Worm (Caenorhabditis elegans) whole organism, L1 larva: ENCODE results near the gene srw-41.
A peak's percentile ranks its signal among the peaks of the same experiment; 100 is the strongest.

Source experiments
- C04F5.9 ChIP-seq: sonication (generic microtip); optimal IDR thresholded peaks from 2 replicates; lab custom pipeline; 2016; ENCODE audit warnings: missing genetic modification characterization, missing compliant biosample characterization
- alr-1 ChIP-seq: fragments of 200-800 bp; sonication (Bioruptor generic); optimal IDR thresholded peaks from 2 replicates; lab custom pipeline; 2018; ENCODE audit warnings: borderline replicate concordance, mild to moderate bottlenecking, missing genetic modification characterization, missing compliant biosample characterization
- ama-1 ChIP-seq: fragments of 150-350 bp; optimal IDR thresholded peaks from 2 replicates; lab custom pipeline; 2014
- ceh-82 ChIP-seq, 3 experiments: fragments of 150-350 bp in 1 of 3; sonication (generic microtip) in 2 of 3; optimal IDR thresholded peaks; 2 replicates each; lab custom pipeline; 2014 to 2017; ENCODE audit warnings: missing biosample characterization in 3 of 3, missing genetic modification characterization in 3 of 3
- egl-27 ChIP-seq, 2 experiments: fragments of 150-350 bp in 1 of 2; sonication (generic microtip); optimal IDR thresholded peaks; 3 replicates each; lab custom pipeline; 2017 to 2018; ENCODE audit warnings: missing biosample characterization in 2 of 2, missing genetic modification characterization in 2 of 2, missing genetic modification reagents in 2 of 2
- elt-2 ChIP-seq: sonication (generic microtip); optimal IDR thresholded peaks from 2 replicates; lab custom pipeline; 2016; ENCODE audit warnings: missing genetic modification characterization, mild to moderate bottlenecking, inconsistent platforms, missing compliant biosample characterization, missing genetic modification reagents
- ets-5 ChIP-seq: fragments of 200-800 bp; sonication (Bioruptor generic); IDR thresholded peaks from 2 replicates; pipeline ENCODE4 v1.3.6; 2022; ENCODE audit warnings: missing genetic modification characterization, missing compliant biosample characterization
- fos-1 ChIP-seq: fragments of 150-350 bp; optimal IDR thresholded peaks from 2 replicates; lab custom pipeline; 2014; ENCODE audit warnings: missing biosample characterization, missing genetic modification characterization
- hpl-2 ChIP-seq: fragments of 150-350 bp; optimal IDR thresholded peaks from 2 replicates; lab custom pipeline; 2014; ENCODE audit warnings: missing biosample characterization, missing genetic modification reagents, missing genetic modification characterization
- isw-1 ChIP-seq: fragments of 200-800 bp; sonication (Bioruptor generic); IDR thresholded peaks from 2 replicates; pipeline ENCODE4 v1.3.6; 2022; ENCODE audit warnings: missing genetic modification characterization, missing compliant biosample characterization
- jun-1 ChIP-seq: fragments of 150-350 bp; optimal IDR thresholded peaks from 2 replicates; lab custom pipeline; 2014; ENCODE audit warnings: missing biosample characterization, missing genetic modification reagents, missing genetic modification characterization
- lin-14 ChIP-seq: fragments of 200-800 bp; sonication (Bioruptor generic); optimal IDR thresholded peaks from 2 replicates; lab custom pipeline; 2018; ENCODE audit warnings: mild to moderate bottlenecking, missing genetic modification characterization, moderate library complexity, missing compliant biosample characterization
- lin-15B ChIP-seq: fragments of 150-350 bp; sonication (generic microtip); optimal IDR thresholded peaks from 3 replicates; lab custom pipeline; 2014; ENCODE audit warnings: missing biosample characterization, missing genetic modification characterization
- lin-35 ChIP-seq, 2 experiments: fragments of 150-350 bp; optimal IDR thresholded peaks; 2 replicates each; lab custom pipeline; 2014; ENCODE audit warnings: missing biosample characterization in 2 of 2, missing genetic modification characterization in 2 of 2, missing genetic modification reagents in 2 of 2
- lir-3 ChIP-seq: sonication (generic microtip); optimal IDR thresholded peaks from 2 replicates; lab custom pipeline; 2016; ENCODE audit warnings: mild to moderate bottlenecking, missing genetic modification characterization, moderate library complexity, missing compliant biosample characterization; ENCODE audit not compliant: poor library complexity
- mep-1 ChIP-seq: fragments of 150-350 bp; optimal IDR thresholded peaks from 2 replicates; lab custom pipeline; 2014; ENCODE audit warnings: missing biosample characterization, missing genetic modification characterization
- nhr-11 ChIP-seq: fragments of 150-350 bp; optimal IDR thresholded peaks from 2 replicates; lab custom pipeline; 2014; ENCODE audit warnings: missing biosample characterization, missing genetic modification characterization
- nhr-19 ChIP-seq: fragments of 200-800 bp; sonication (Bioruptor generic); conservative IDR thresholded peaks from 2 replicates; pipeline ENCODE4 v1.3.6; 2022; ENCODE audit warnings: missing genetic modification characterization, missing compliant biosample characterization
- nhr-20 ChIP-seq: sonication (generic microtip); optimal IDR thresholded peaks from 2 replicates; lab custom pipeline; 2016; ENCODE audit warnings: mild to moderate bottlenecking, missing genetic modification characterization, missing compliant biosample characterization
- nhr-71 ChIP-seq: sonication (generic microtip); optimal IDR thresholded peaks from 2 replicates; lab custom pipeline; 2016; ENCODE audit warnings: mild to moderate bottlenecking, missing genetic modification characterization, moderate library complexity, missing compliant biosample characterization
- nhr-76 ChIP-seq: sonication (generic microtip); optimal IDR thresholded peaks from 2 replicates; lab custom pipeline; 2017; ENCODE audit warnings: missing biosample characterization, missing genetic modification characterization
- nhr-77 ChIP-seq: fragments of 150-350 bp; optimal IDR thresholded peaks from 2 replicates; lab custom pipeline; 2014; ENCODE audit warnings: missing biosample characterization, missing genetic modification characterization
- nhr-84 ChIP-seq: sonication (generic microtip); optimal IDR thresholded peaks from 2 replicates; lab custom pipeline; 2017; ENCODE audit warnings: missing biosample characterization, missing genetic modification characterization
- nhr-85 ChIP-seq: sonication (generic microtip); peaks from one replicate; lab custom pipeline; 2016; ENCODE audit warnings: missing genetic modification characterization, inconsistent platforms, missing compliant biosample characterization
- pax-3 ChIP-seq: fragments of 200-800 bp; sonication (Bioruptor generic); optimal IDR thresholded peaks from 2 replicates; lab custom pipeline; 2018; ENCODE audit warnings: mild to moderate bottlenecking, missing genetic modification characterization, moderate library complexity, missing compliant biosample characterization
- skn-1 ChIP-seq: fragments of 150-350 bp; optimal IDR thresholded peaks from 2 replicates; lab custom pipeline; 2014; ENCODE audit warnings: missing biosample characterization, missing genetic modification characterization
- snu-23 ChIP-seq: sonication (generic microtip); optimal IDR thresholded peaks from 2 replicates; lab custom pipeline; 2016; ENCODE audit warnings: missing genetic modification characterization, missing compliant biosample characterization
- sptf-1 ChIP-seq: fragments of 150-350 bp; optimal IDR thresholded peaks from 2 replicates; lab custom pipeline; 2014; ENCODE audit warnings: missing biosample characterization, missing genetic modification characterization
- sup-37 ChIP-seq: fragments of 200-800 bp; sonication (Bioruptor generic); optimal IDR thresholded peaks from 2 replicates; lab custom pipeline; 2018; ENCODE audit warnings: mild to moderate bottlenecking, missing genetic modification characterization, missing compliant biosample characterization
- swsn-7 ChIP-seq: sonication (generic microtip); optimal IDR thresholded peaks from 2 replicates; lab custom pipeline; 2016; ENCODE audit warnings: missing genetic modification characterization, missing compliant biosample characterization
- unc-30 ChIP-seq: sonication (generic microtip); optimal IDR thresholded peaks from 2 replicates; lab custom pipeline; 2017; ENCODE audit warnings: missing biosample characterization, missing genetic modification characterization
- unc-98 ChIP-seq: fragments of 200-800 bp; sonication (Bioruptor generic); IDR thresholded peaks from 2 replicates; pipeline ENCODE4 v1.3.6; 2022; ENCODE audit warnings: missing genetic modification characterization, missing compliant biosample characterization
- vab-15 ChIP-seq: sonication (generic microtip); optimal IDR thresholded peaks from 2 replicates; lab custom pipeline; 2017; ENCODE audit warnings: missing genotype, mild to moderate bottlenecking, missing genetic modification characterization, missing compliant biosample characterization
- xbp-1 ChIP-seq: sonication (generic microtip); optimal IDR thresholded peaks from 2 replicates; lab custom pipeline; 2016; ENCODE audit warnings: missing genetic modification characterization, missing compliant biosample characterization
- zag-1 ChIP-seq: fragments of 150-350 bp; optimal IDR thresholded peaks from 2 replicates; lab custom pipeline; 2014; ENCODE audit warnings: missing biosample characterization, missing genetic modification characterization
- ztf-11 ChIP-seq, 2 experiments: sonication (generic microtip); optimal IDR thresholded peaks; 2 replicates each; lab custom pipeline; 2016 to 2017; ENCODE audit warnings: missing genetic modification characterization in 2 of 2, missing biosample characterization in 1 of 2, missing compliant biosample characterization in 1 of 2
- ztf-4 ChIP-seq: fragments of 150-350 bp; optimal IDR thresholded peaks from 2 replicates; lab custom pipeline; 2014; ENCODE audit warnings: missing biosample characterization, missing genetic modification characterization

Gene srw-41

ce11 chrV:16723744-16724143 is 26.5 kb downstream of the srw-41 start, which contains the start of gene nhr-112:
TSS of gene nhr-112 (minus strand) at chrV:16723844.
- no peak for TF ChIP-seq ama-1 (lab: Kevin White, UChicago)
- TF ChIP-seq skn-1 (tag; lab: Kevin White, UChicago) = no peak
- no peak for TF ChIP-seq xbp-1 (tag; lab: Kevin White, UChicago)
- TF ChIP-seq alr-1 (tag; lab: Kevin White, UChicago) = no peak
- TF ChIP-seq isw-1 (GFP tag; lab: Robert Waterston, UW) = no peak

ce11 chrV:16724574-16724973 is 27.3 kb downstream of the srw-41 start:
- peak; percentile 25 for TF ChIP-seq nhr-20 (tag; lab: Kevin White, UChicago)
- TF ChIP-seq egl-27 (tag; optimal IDR thresholded peaks at IDR 0.05; lab: Kevin White, UChicago) = peak in 1 of 2 experiments; percentile 17
- TF ChIP-seq lin-14 (GFP tag; lab: Kevin White, UChicago) = no peak
- TF ChIP-seq skn-1 (tag; lab: Kevin White, UChicago) = peak; percentile 8

DNA sequence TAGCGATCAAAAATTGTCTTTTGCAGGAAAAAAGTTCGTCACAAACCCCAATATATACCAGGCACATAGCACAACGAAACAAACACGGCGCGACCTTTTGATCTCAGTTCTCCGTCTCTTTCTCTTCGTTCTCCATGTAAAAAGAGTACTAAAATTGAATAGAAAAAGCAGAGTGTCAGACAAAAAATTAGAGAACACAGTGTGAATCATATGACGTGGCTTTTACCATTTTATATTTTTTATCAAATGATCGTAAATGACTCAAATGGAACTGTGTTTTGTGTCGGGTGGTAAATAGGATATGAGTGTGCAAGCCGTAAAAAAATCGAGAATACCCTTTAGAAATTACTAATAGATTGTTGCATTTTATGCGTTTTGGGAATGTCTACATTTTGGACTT is 28.7 kb downstream of the srw-41 start:
- TF ChIP-seq nhr-85 (tag; lab: Kevin White, UChicago) (peak; percentile 22), snu-23 (GFP tag; lab: Kevin White, UChicago) (no peak), nhr-20 (tag; lab: Kevin White, UChicago) (peak; percentile 58), jun-1 (tag; lab: Kevin White, UChicago) (peak; percentile 23), ceh-82 (tag; optimal IDR thresholded peaks at IDR 0.05; lab: Kevin White, UChicago) (peak in 1 of 3 experiments; percentile 31), swsn-7 (tag; lab: Kevin White, UChicago) (no peak), unc-30 (tag; lab: Kevin White, UChicago) (no peak), lin-35 (GFP tag; optimal IDR thresholded peaks at IDR 0.05; lab: Kevin White, UChicago) (peak in 1 of 2 experiments; percentile 39), nhr-71 (tag; lab: Kevin White, UChicago) (peak; percentile 45), elt-2 (tag; lab: Kevin White, UChicago) (peak; percentile 65), mep-1 (tag; lab: Kevin White, UChicago) (no peak), skn-1 (tag; lab: Kevin White, UChicago) (no peak)

ce11 chrV:16726915-16727314 is 29.6 kb downstream of the srw-41 start, which contains the start of gene T25E12.14:
TSS of gene T25E12.14 (plus strand) at chrV:16727215.
- TF ChIP-seq pax-3 (tag; lab: Kevin White, UChicago) (no peak), lin-15B (tag; lab: Kevin White, UChicago) (no peak), ztf-11 (tag; optimal IDR thresholded peaks at IDR 0.05; lab: Kevin White, UChicago) (no peak)
- TF ChIP-seq, all 84 proteins: peak for 0

- TF ChIP-seq nhr-19 (GFP tag; lab: Robert Waterston, UW) (no peak), elt-2 (tag; lab: Kevin White, UChicago) (peak; percentile 1)
These were observed 31.2 kb downstream of the srw-41 start, which contains the start of gene fbxa-127 for ce11 chrV:16728431-16728830. TSS of gene fbxa-127 (plus strand) at chrV:16728731.

ce11 chrV:16729961-16730360 is 32.7 kb downstream of the srw-41 start, which contains the start of gene srz-99:
TSS of gene srz-99 (plus strand) at chrV:16730261.
- TF ChIP-seq ztf-4 (tag; lab: Kevin White, UChicago) (no peak), nhr-76 (no peak), unc-98 (no peak), mep-1 (tag; lab: Kevin White, UChicago) (no peak), C04F5.9 (tag; lab: Kevin White, UChicago) (no peak), ets-5 (GFP tag; lab: Robert Waterston, UW) (no peak), zag-1 (tag; lab: Kevin White, UChicago) (no peak), lir-3 (no peak), fos-1 (tag; lab: Kevin White, UChicago) (no peak), nhr-77 (no peak), nhr-11 (no peak), ama-1 (lab: Kevin White, UChicago) (no peak), vab-15 (no peak), isw-1 (GFP tag; lab: Robert Waterston, UW) (no peak), sup-37 (no peak), sptf-1 (tag; lab: Kevin White, UChicago) (no peak), nhr-84 (tag; lab: Kevin White, UChicago) (no peak), hpl-2 (no peak)
- TF ChIP-seq, all 84 proteins: peak for 0
